Worm (Caenorhabditis elegans): ENCODE data around the gene lys-4.
A peak's percentile ranks its signal among the peaks of the same experiment; 100 is the strongest.

lys-4 gene

ce11 chrIV:11635437-11636408, 12.7 kb upstream of the lys-4 start, which contains the start of gene mars-1 (continued):
- no peak for TF ChIP-seq elt-3 (tag; optimal IDR thresholded peaks at IDR 0.05)
- TF ChIP-seq sma-9 (GFP tag; optimal IDR thresholded peaks at IDR 0.05), result peak; percentile 61
- no peak for TF ChIP-seq sma-9 (tag; optimal IDR thresholded peaks at IDR 0.05)
- no peak for TF ChIP-seq lin-39 (tag; optimal IDR thresholded peaks at IDR 0.05)
- TF ChIP-seq unc-55 (GFP tag; optimal IDR thresholded peaks at IDR 0.05), result peak; percentile 80
- no peak for TF ChIP-seq elt-1 (tag; optimal IDR thresholded peaks at IDR 0.05)
- no peak for TF ChIP-seq ama-1 (optimal IDR thresholded peaks at IDR 0.05)
- TF ChIP-seq aly-2 (tag; optimal IDR thresholded peaks at IDR 0.05), result no peak

ce11 chrIV:11631750-11632149, 8.8 kb upstream of the lys-4 start, which contains the start of gene F58B3.4:
F58B3.4 (minus strand) TSS chrIV:11631850.
- TF ChIP-seq R02D3.7 (tag; optimal IDR thresholded peaks at IDR 0.05), result no peak
- TF ChIP-seq nhr-12 (tag; optimal IDR thresholded peaks at IDR 0.05), result no peak
- TF ChIP-seq unc-62 (GFP tag; optimal IDR thresholded peaks at IDR 0.05), result no peak
- no peak for TF ChIP-seq aly-2 (tag; optimal IDR thresholded peaks at IDR 0.05)
- no peak for TF ChIP-seq mab-5 (tag; optimal IDR thresholded peaks at IDR 0.05)
- TF ChIP-seq nhr-11 (tag; optimal IDR thresholded peaks at IDR 0.05), result no peak
- TF ChIP-seq snpc-4 (tag; optimal IDR thresholded peaks at IDR 0.05), result no peak
- TF ChIP-seq alr-1 (tag; optimal IDR thresholded peaks at IDR 0.05), result no peak
- no peak for TF ChIP-seq fos-1 (tag; optimal IDR thresholded peaks at IDR 0.05)
- no peak for TF ChIP-seq unc-39 (tag; optimal IDR thresholded peaks at IDR 0.05)
- TF ChIP-seq egl-27 (tag; optimal IDR thresholded peaks at IDR 0.05), result no peak
- TF ChIP-seq lin-13 (GFP tag; optimal IDR thresholded peaks at IDR 0.05), result no peak
- no peak for TF ChIP-seq ceh-82 (tag; optimal IDR thresholded peaks at IDR 0.05)
- TF ChIP-seq nhr-6 (tag; optimal IDR thresholded peaks at IDR 0.05), result no peak
- TF ChIP-seq zag-1 (tag; optimal IDR thresholded peaks at IDR 0.05), result no peak
- no peak for TF ChIP-seq ztf-1 (GFP tag; conservative IDR thresholded peaks at IDR 0.05)
- TF ChIP-seq nhr-77 (tag; optimal IDR thresholded peaks at IDR 0.05), result no peak

ce11 chrIV:11627847-11628246, 4.9 kb upstream of the lys-4 start, which contains the start of gene lys-6:
lys-6 (minus strand) TSS chrIV:11627947.
- TF ChIP-seq lin-39 (tag; optimal IDR thresholded peaks at IDR 0.05) (no peak), blmp-1 (tag; optimal IDR thresholded peaks at IDR 0.05; ENCODE audit: insufficient read depth) (no peak), Y55F3AM.14 (GFP tag; optimal IDR thresholded peaks at IDR 0.05) (no peak), R02D3.7 (tag; optimal IDR thresholded peaks at IDR 0.05) (no peak), nhr-11 (tag; optimal IDR thresholded peaks at IDR 0.05) (no peak), nhr-25 (tag; optimal IDR thresholded peaks at IDR 0.05) (no peak), fos-1 (tag; optimal IDR thresholded peaks at IDR 0.05) (no peak), C34F6.9 (tag; optimal IDR thresholded peaks at IDR 0.05) (no peak), sma-9 (GFP tag; optimal IDR thresholded peaks at IDR 0.05) (no peak), sma-9 (tag; optimal IDR thresholded peaks at IDR 0.05) (no peak), nhr-10 (tag; optimal IDR thresholded peaks at IDR 0.05) (no peak), F13H6.1 (tag; optimal IDR thresholded peaks at IDR 0.05) (no peak), gmeb-1 (tag; optimal IDR thresholded peaks at IDR 0.05) (no peak), peb-1 (tag; optimal IDR thresholded peaks at IDR 0.05) (no peak)

ce11 chrIV:11625482-11625881, 2.5 kb upstream of the lys-4 start, which contains the start of gene lys-5:
lys-5 (minus strand) TSS chrIV:11625582.
- TF ChIP-seq nhr-12 (tag; optimal IDR thresholded peaks at IDR 0.05) (no peak), mbf-1 (tag; optimal IDR thresholded peaks at IDR 0.05) (no peak), skn-1 (tag; optimal IDR thresholded peaks at IDR 0.05) (no peak), crh-2 (tag; optimal IDR thresholded peaks at IDR 0.05) (no peak), sem-4 (tag; optimal IDR thresholded peaks at IDR 0.05) (no peak)

All from whole organism, L2 larva.